Fruit fly (Drosophila melanogaster): ENCODE data around the gene Srlp.

Gene Srlp

DNA sequence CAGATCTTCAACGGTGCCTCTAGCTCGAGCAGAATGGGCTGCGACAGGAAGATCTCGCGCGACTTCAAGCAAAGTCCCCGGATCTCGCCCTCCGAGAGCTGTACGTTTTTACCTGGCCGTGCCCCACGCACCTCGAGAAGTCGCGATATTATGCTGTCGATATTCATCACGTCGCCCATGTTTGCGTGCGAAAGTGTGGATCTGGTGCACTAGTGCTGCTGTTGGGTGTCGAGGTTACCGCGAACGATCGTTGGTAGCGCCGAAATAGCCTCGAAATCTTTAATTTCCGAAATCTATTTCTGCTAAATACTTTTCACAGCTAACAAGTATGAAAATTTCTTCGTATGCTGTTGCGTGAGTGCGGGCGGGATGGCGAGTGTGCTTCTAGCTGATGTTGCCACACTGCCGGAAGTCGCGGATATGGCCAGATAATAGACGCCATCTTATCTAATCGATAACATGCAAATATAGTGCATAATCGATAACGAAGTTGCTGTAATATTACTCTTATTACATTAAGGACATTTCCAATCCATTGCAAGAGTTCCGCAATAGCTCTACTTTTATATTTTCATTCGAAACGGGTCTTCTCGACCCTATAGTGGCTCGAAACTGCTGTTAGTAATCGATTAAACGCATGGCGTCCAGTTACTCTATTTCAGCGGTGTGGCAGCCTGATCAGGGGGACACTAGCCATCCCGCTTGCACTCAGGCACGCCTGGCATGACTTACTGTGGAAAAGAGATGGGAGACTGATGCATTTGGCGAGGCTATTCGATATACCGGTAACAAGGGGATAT, 8.2 kb upstream of the Srlp start, which contains the start of gene Pp1-87B (continued):
- peak; percentile 25; the same call in 1 of the 2 replicates for TF ChIP-seq vvl (GFP tag; IDR thresholded peaks at IDR 0.05)
- TF ChIP-seq kni (GFP tag; optimal IDR thresholded peaks at IDR 0.05), result peak; percentile 70
- TF ChIP-seq Usf (GFP tag; optimal IDR thresholded peaks at IDR 0.05), result peak; percentile 29
- TF ChIP-seq slp2 (GFP tag; optimal IDR thresholded peaks at IDR 0.05), result no peak
- TF ChIP-seq emc (GFP tag; optimal IDR thresholded peaks at IDR 0.05), result no peak
- TF ChIP-seq CoRest (tag; optimal IDR thresholded peaks at IDR 0.05), result peak; percentile 63
- TF ChIP-seq Sry-δ (GFP tag; optimal IDR thresholded peaks at IDR 0.05), result peak; percentile 75
- TF ChIP-seq Nf-YB (GFP tag; optimal IDR thresholded peaks at IDR 0.05), result peak; percentile 13
- no peak for TF ChIP-seq gce (GFP tag; IDR thresholded peaks at IDR 0.05)
- TF ChIP-seq prd (optimal IDR thresholded peaks at IDR 0.05), result no peak
- TF ChIP-seq prd (GFP tag; IDR thresholded peaks at IDR 0.05), result peak; percentile 22; the same call in 1 of the 3 replicates
- peak; percentile 32 for TF ChIP-seq CG4328 (GFP tag; optimal IDR thresholded peaks at IDR 0.05)
- no peak for TF ChIP-seq CrebB (tag; optimal IDR thresholded peaks at IDR 0.05)
- peak; percentile 34 for TF ChIP-seq CG13775 (GFP tag; optimal IDR thresholded peaks at IDR 0.05)
- TF ChIP-seq CG2202 (tag; optimal IDR thresholded peaks at IDR 0.05), result no peak
- no peak for TF ChIP-seq chinmo (GFP tag; IDR thresholded peaks at IDR 0.05; ENCODE audit: partially characterized antibody)
- TF ChIP-seq dmrt11E (tag; optimal IDR thresholded peaks at IDR 0.05), result no peak
- TF ChIP-seq CG16779 (GFP tag; IDR thresholded peaks at IDR 0.05), result no peak
- TF ChIP-seq YL-1 (GFP tag; optimal IDR thresholded peaks at IDR 0.05), result peak; percentile 86
- no peak for TF ChIP-seq ac (GFP tag; optimal IDR thresholded peaks at IDR 0.05)
- TF ChIP-seq CG4424 (GFP tag; optimal IDR thresholded peaks at IDR 0.05), result peak; percentile 8
- no peak for TF ChIP-seq seq (GFP tag; IDR thresholded peaks at IDR 0.05)
- TF ChIP-seq Lhr (GFP tag; optimal IDR thresholded peaks at IDR 0.05), result peak; percentile 85
- no peak for TF ChIP-seq Hr3 (GFP tag; optimal IDR thresholded peaks at IDR 0.05)
- TF ChIP-seq Poxn (GFP tag; IDR thresholded peaks at IDR 0.05), result no peak
- TF ChIP-seq Max (GFP tag; optimal IDR thresholded peaks at IDR 0.05), result peak; percentile 27
- TF ChIP-seq Sox102F (GFP tag; optimal IDR thresholded peaks at IDR 0.05), result no peak
- TF ChIP-seq ab (GFP tag; optimal IDR thresholded peaks at IDR 0.05), result no peak
- TF ChIP-seq BEAF-32 (GFP tag; optimal IDR thresholded peaks at IDR 0.05), result peak; percentile 70
- TF ChIP-seq CG12659 (GFP tag; optimal IDR thresholded peaks at IDR 0.05), result peak; percentile 87
- TF ChIP-seq Dek (tag; optimal IDR thresholded peaks at IDR 0.05), result no peak
- TF ChIP-seq sisA (GFP tag; IDR thresholded peaks at IDR 0.05), result no peak
- TF ChIP-seq Fer3 (tag; optimal IDR thresholded peaks at IDR 0.05), result no peak
- no peak for TF ChIP-seq pho (GFP tag; optimal IDR thresholded peaks at IDR 0.05)
- no peak for TF ChIP-seq scrt (GFP tag; optimal IDR thresholded peaks at IDR 0.05)
- no peak for TF ChIP-seq CG12942 (GFP tag; optimal IDR thresholded peaks at IDR 0.05)
- TF ChIP-seq CG9437 (GFP tag; optimal IDR thresholded peaks at IDR 0.05), result peak; percentile 37
- no peak for TF ChIP-seq NC2α (GFP tag; optimal IDR thresholded peaks at IDR 0.05)
- peak; percentile 2 for TF ChIP-seq CG7786 (GFP tag; optimal IDR thresholded peaks at IDR 0.05)
- TF ChIP-seq fd3F (GFP tag; optimal IDR thresholded peaks at IDR 0.05), result no peak
- no peak for TF ChIP-seq sna (GFP tag; IDR thresholded peaks at IDR 0.05; ENCODE audit: partially characterized antibody)
- peak; percentile 30 for TF ChIP-seq Abd-B (GFP tag; optimal IDR thresholded peaks at IDR 0.05)
- TF ChIP-seq tll (GFP tag; optimal IDR thresholded peaks at IDR 0.05), result peak; percentile 40 to 98
- peak; percentile 74 for TF ChIP-seq Myb (GFP tag; optimal IDR thresholded peaks at IDR 0.05)
- no peak for TF ChIP-seq gsb-n (tag; optimal IDR thresholded peaks at IDR 0.05)
- no peak for TF ChIP-seq CG9876 (GFP tag; optimal IDR thresholded peaks at IDR 0.05)
- TF ChIP-seq Sry-β (GFP tag; optimal IDR thresholded peaks at IDR 0.05), result no peak
- peak; percentile 66 for TF ChIP-seq Dref (GFP tag; IDR thresholded peaks at IDR 0.05)
- peak; percentile 43 for TF ChIP-seq CG8924 (tag; optimal IDR thresholded peaks at IDR 0.05)
